Worm (Caenorhabditis elegans): ENCODE data around the gene Y113G7A.14.

DNA sequence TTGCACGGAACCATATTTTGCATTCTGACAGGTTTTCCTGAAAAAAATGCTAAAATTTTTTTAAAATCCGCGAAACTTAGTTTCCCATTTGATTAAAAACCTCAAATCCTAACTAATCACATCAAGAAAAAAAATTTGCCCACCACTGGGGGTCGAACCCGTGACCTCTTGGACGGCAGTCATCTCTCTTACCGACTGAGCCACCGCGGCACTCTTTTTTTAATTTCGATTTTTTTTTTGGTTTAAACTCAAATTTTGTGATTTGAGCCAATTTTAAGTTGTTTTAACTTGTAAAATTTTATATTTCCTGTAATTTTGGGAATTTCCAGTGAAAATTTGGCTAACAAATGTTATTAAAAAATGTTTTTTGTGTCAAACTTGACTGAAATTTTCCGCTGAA is 18.5 kb downstream of the Y113G7A.14 start:
- TF ChIP-seq lim-7 (GFP tag; IDR thresholded peaks at IDR 0.05) (no peak), R02D3.7 (tag; optimal IDR thresholded peaks at IDR 0.05) (no peak), zag-1 (tag; optimal IDR thresholded peaks at IDR 0.05) (no peak), lin-15B (tag; optimal IDR thresholded peaks at IDR 0.05) (no peak), dpl-1 (GFP tag; optimal IDR thresholded peaks at IDR 0.05) (no peak), F10B5.3 (tag; optimal IDR thresholded peaks at IDR 0.05) (no peak), nhr-25 (tag; optimal IDR thresholded peaks at IDR 0.05; ENCODE audit: borderline replicate concordance, insufficient read depth) (no peak), lin-13 (GFP tag; optimal IDR thresholded peaks at IDR 0.05) (no peak), nhr-237 (tag; optimal IDR thresholded peaks at IDR 0.05) (no peak)

All from whole organism, L4 larva.